Worm (Caenorhabditis elegans) whole organism, L1 larva: Measurements from ENCODE around the gene H35N09.1.
A peak's percentile ranks its signal among the peaks of the same experiment; 100 is the strongest.
"Not testable (repeated sequence)": the region's sequence is repeated elsewhere in the genome, so short reads cannot be mapped to it uniquely, and the experiment has no call there.

ENCODE experiments used
- C34B4.2 ChIP-seq: sonication (generic microtip); optimal IDR thresholded peaks from 2 replicates; lab custom pipeline; 2017; ENCODE audit warnings: mild to moderate bottlenecking, missing genetic modification characterization, missing compliant biosample characterization
- Y116A8C.19 ChIP-seq: sonication (generic microtip); optimal IDR thresholded peaks from 2 replicates; lab custom pipeline; 2016; ENCODE audit warnings: missing compliant biosample characterization, missing genetic modification characterization, borderline replicate concordance
- aha-1 ChIP-seq: fragments of 150-350 bp; optimal IDR thresholded peaks from 2 replicates; lab custom pipeline; 2014; ENCODE audit warnings: missing biosample characterization, missing genetic modification characterization
- ama-1 ChIP-seq: fragments of 150-350 bp; optimal IDR thresholded peaks from 2 replicates; lab custom pipeline; 2014
- blmp-1 ChIP-seq: fragments of 150-350 bp; optimal IDR thresholded peaks from 2 replicates; lab custom pipeline; 2014; ENCODE audit warnings: missing biosample characterization, missing genetic modification characterization
- ceh-82 ChIP-seq, 3 experiments: fragments of 150-350 bp in 1 of 3; sonication (generic microtip) in 2 of 3; optimal IDR thresholded peaks; 2 replicates each; lab custom pipeline; 2014 to 2017; ENCODE audit warnings: missing biosample characterization in 3 of 3, missing genetic modification characterization in 3 of 3
- dpl-1 ChIP-seq, 3 experiments: fragments of 150-350 bp in 2 of 3; sonication (generic microtip) in 1 of 3; optimal IDR thresholded peaks; 2 replicates each; lab custom pipeline; 2014 to 2017; ENCODE audit warnings: missing biosample characterization in 3 of 3, missing genetic modification characterization in 3 of 3, missing genetic modification reagents in 3 of 3
- dsc-1 ChIP-seq: sonication (generic microtip); optimal IDR thresholded peaks from 2 replicates; lab custom pipeline; 2016; ENCODE audit warnings: mild to moderate bottlenecking, missing genetic modification characterization, missing compliant biosample characterization
- efl-1 ChIP-seq, 4 experiments: fragments of 150-350 bp; optimal IDR thresholded peaks in 3 of 4; peaks in 1 of 4; 1 replicate in 1 of 4; 2 replicates in 3 of 4; lab custom pipeline; 2014; ENCODE audit warnings: missing biosample characterization in 2 of 4, missing genetic modification characterization in 2 of 4, missing genetic modification reagents in 2 of 4
- efl-3 ChIP-seq: fragments of 200-800 bp; sonication (Bioruptor generic); optimal IDR thresholded peaks from 2 replicates; lab custom pipeline; 2018; ENCODE audit warnings: mild to moderate bottlenecking, missing genetic modification characterization, missing compliant biosample characterization
- elt-2 ChIP-seq: sonication (generic microtip); optimal IDR thresholded peaks from 2 replicates; lab custom pipeline; 2016; ENCODE audit warnings: missing genetic modification characterization, mild to moderate bottlenecking, inconsistent platforms, missing compliant biosample characterization, missing genetic modification reagents
- elt-3 ChIP-seq, 6 experiments: fragments of 150-350 bp in 1 of 6; sonication (generic microtip); optimal IDR thresholded peaks; 2 replicates each; lab custom pipeline; 2017 to 2018; ENCODE audit warnings: missing biosample characterization in 6 of 6, missing genetic modification characterization in 6 of 6, inconsistent platforms in 1 of 6
- fkh-4 ChIP-seq: sonication (generic microtip); optimal IDR thresholded peaks from 2 replicates; lab custom pipeline; 2016; ENCODE audit warnings: missing compliant biosample characterization, missing genetic modification characterization, borderline replicate concordance
- fkh-8 ChIP-seq: sonication (generic microtip); optimal IDR thresholded peaks from 2 replicates; lab custom pipeline; 2016; ENCODE audit warnings: mild to moderate bottlenecking, missing genetic modification characterization, missing compliant biosample characterization
- hlh-4 ChIP-seq: sonication (generic microtip); optimal IDR thresholded peaks from 2 replicates; lab custom pipeline; 2016; ENCODE audit warnings: mild to moderate bottlenecking, missing genetic modification characterization, missing compliant biosample characterization
- hpl-2 ChIP-seq: fragments of 150-350 bp; optimal IDR thresholded peaks from 2 replicates; lab custom pipeline; 2014; ENCODE audit warnings: missing biosample characterization, missing genetic modification reagents, missing genetic modification characterization
- isw-1 ChIP-seq: fragments of 200-800 bp; sonication (Bioruptor generic); IDR thresholded peaks from 2 replicates; pipeline ENCODE4 v1.3.6; 2022; ENCODE audit warnings: missing genetic modification characterization, missing compliant biosample characterization
- lin-13 ChIP-seq: fragments of 150-350 bp; optimal IDR thresholded peaks from 2 replicates; lab custom pipeline; 2014; ENCODE audit warnings: missing biosample characterization, missing genetic modification reagents, missing genetic modification characterization
- lin-14 ChIP-seq: fragments of 200-800 bp; sonication (Bioruptor generic); optimal IDR thresholded peaks from 2 replicates; lab custom pipeline; 2018; ENCODE audit warnings: mild to moderate bottlenecking, missing genetic modification characterization, moderate library complexity, missing compliant biosample characterization
- lsy-2 ChIP-seq, 2 experiments: fragments of 150-350 bp; optimal IDR thresholded peaks; 2 replicates each; lab custom pipeline; 2014; ENCODE audit warnings: missing biosample characterization in 2 of 2, missing genetic modification characterization in 2 of 2
- mdl-1 ChIP-seq, 2 experiments: fragments of 150-350 bp; optimal IDR thresholded peaks; 2 replicates each; lab custom pipeline; 2014 to 2017; ENCODE audit warnings: missing biosample characterization in 2 of 2, missing genetic modification characterization in 2 of 2, inconsistent platforms in 1 of 2
- nhr-12 ChIP-seq: sonication (generic microtip); optimal IDR thresholded peaks from 2 replicates; lab custom pipeline; 2017; ENCODE audit warnings: missing biosample characterization, missing genetic modification characterization
- nhr-28 ChIP-seq: fragments of 150-350 bp; optimal IDR thresholded peaks from 2 replicates; lab custom pipeline; 2014; ENCODE audit warnings: missing biosample characterization, missing genetic modification characterization
- nhr-47 ChIP-seq: sonication (generic microtip); optimal IDR thresholded peaks from 2 replicates; lab custom pipeline; 2016; ENCODE audit warnings: mild to moderate bottlenecking, missing genetic modification characterization, moderate library complexity, missing compliant biosample characterization
- nhr-71 ChIP-seq: sonication (generic microtip); optimal IDR thresholded peaks from 2 replicates; lab custom pipeline; 2016; ENCODE audit warnings: mild to moderate bottlenecking, missing genetic modification characterization, moderate library complexity, missing compliant biosample characterization
- rnt-1 ChIP-seq: sonication (generic microtip); optimal IDR thresholded peaks from 2 replicates; lab custom pipeline; 2016; ENCODE audit warnings: mild to moderate bottlenecking, missing genetic modification characterization, moderate library complexity, missing compliant biosample characterization
- snu-23 ChIP-seq: sonication (generic microtip); optimal IDR thresholded peaks from 2 replicates; lab custom pipeline; 2016; ENCODE audit warnings: missing genetic modification characterization, missing compliant biosample characterization
- sox-4 ChIP-seq: sonication (generic microtip); optimal IDR thresholded peaks from 2 replicates; lab custom pipeline; 2016; ENCODE audit warnings: missing genetic modification characterization, missing compliant biosample characterization
- sup-37 ChIP-seq: fragments of 200-800 bp; sonication (Bioruptor generic); optimal IDR thresholded peaks from 2 replicates; lab custom pipeline; 2018; ENCODE audit warnings: mild to moderate bottlenecking, missing genetic modification characterization, missing compliant biosample characterization
- swsn-7 ChIP-seq: sonication (generic microtip); optimal IDR thresholded peaks from 2 replicates; lab custom pipeline; 2016; ENCODE audit warnings: missing genetic modification characterization, missing compliant biosample characterization
- unc-62 ChIP-seq: fragments of 150-350 bp; optimal IDR thresholded peaks from 2 replicates; lab custom pipeline; 2014; ENCODE audit warnings: missing biosample characterization, missing genetic modification reagents, missing genetic modification characterization
- unc-98 ChIP-seq: fragments of 200-800 bp; sonication (Bioruptor generic); IDR thresholded peaks from 2 replicates; pipeline ENCODE4 v1.3.6; 2022; ENCODE audit warnings: missing genetic modification characterization, missing compliant biosample characterization
- vab-15 ChIP-seq: sonication (generic microtip); optimal IDR thresholded peaks from 2 replicates; lab custom pipeline; 2017; ENCODE audit warnings: missing genotype, mild to moderate bottlenecking, missing genetic modification characterization, missing compliant biosample characterization

The H35N09.1 gene

DNA sequence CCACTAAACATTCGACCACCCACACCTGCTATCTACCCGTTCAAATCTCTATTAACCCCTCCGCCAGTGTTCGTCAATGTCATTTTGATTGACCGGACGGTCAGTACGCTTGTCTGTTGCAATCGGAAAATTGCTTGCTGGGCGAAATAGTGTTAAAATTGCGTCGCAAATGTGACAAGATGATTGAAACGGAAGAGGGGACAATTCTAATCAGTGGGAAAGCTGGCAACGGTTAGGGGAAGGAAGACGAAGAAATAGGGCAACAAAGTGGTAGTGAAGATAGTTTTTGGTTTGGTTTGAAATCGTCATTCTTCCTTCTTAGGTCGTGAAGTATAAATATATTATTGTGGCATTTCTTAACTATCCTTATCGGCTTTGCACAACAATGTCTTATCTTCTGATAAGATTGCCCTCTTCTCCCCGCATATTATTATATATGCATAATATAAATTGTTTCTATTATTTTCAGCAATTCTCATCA lies 36.7 kb upstream of the H35N09.1 start:
- TF ChIP-seq blmp-1 (tag; lab: Kevin White, UChicago) = peak; percentile 30
- no peak for TF ChIP-seq sup-37
- TF ChIP-seq unc-62 = no peak
- no peak for TF ChIP-seq aha-1 (tag; lab: Kevin White, UChicago)
- no peak for TF ChIP-seq unc-98
- TF ChIP-seq dpl-1 (GFP tag; optimal IDR thresholded peaks at IDR 0.05; lab: Kevin White, UChicago) = no peak
- TF ChIP-seq Y116A8C.19 (tag; lab: Kevin White, UChicago) = no peak
- peak; percentile 86 for TF ChIP-seq elt-2
- no peak for TF ChIP-seq hlh-4 (tag; lab: Kevin White, UChicago)
- TF ChIP-seq elt-3 (tag; optimal IDR thresholded peaks at IDR 0.05; lab: Kevin White, UChicago) = no peak
- no peak for TF ChIP-seq hpl-2
- TF ChIP-seq C34B4.2 (tag; lab: Kevin White, UChicago) = no peak
- no peak for TF ChIP-seq ama-1
- no peak for TF ChIP-seq efl-3 (GFP tag; lab: Kevin White, UChicago)
- TF ChIP-seq vab-15 (tag; lab: Kevin White, UChicago) = no peak
- TF ChIP-seq efl-1 (optimal IDR thresholded peaks at IDR 0.05; lab: Kevin White, UChicago) = no peak
- TF ChIP-seq efl-1 (GFP tag; optimal IDR thresholded peaks at IDR 0.05 in 1 of 2; lab: Kevin White, UChicago) = peak in 1 of 2 experiments; percentile 4
- no peak for TF ChIP-seq ceh-82 (tag; optimal IDR thresholded peaks at IDR 0.05; lab: Kevin White, UChicago)
- TF ChIP-seq lin-13 = no peak

- no peak for TF ChIP-seq nhr-28 (tag; lab: Kevin White, UChicago)
- TF ChIP-seq isw-1 = no peak
- peak; percentile 59 for TF ChIP-seq lin-14
- no peak for TF ChIP-seq efl-1 (optimal IDR thresholded peaks at IDR 0.05; lab: Kevin White, UChicago)
- TF ChIP-seq efl-1 (GFP tag; optimal IDR thresholded peaks at IDR 0.05 in 1 of 2; lab: Kevin White, UChicago) = peak in 1 of 2 experiments; percentile 88
- no peak for TF ChIP-seq fkh-4 (tag; lab: Kevin White, UChicago)
- TF ChIP-seq lsy-2 (tag; optimal IDR thresholded peaks at IDR 0.05; lab: Kevin White, UChicago) = no peak
- TF ChIP-seq dsc-1 (tag; lab: Kevin White, UChicago) = peak; percentile 5
- peak; percentile 19 for TF ChIP-seq nhr-71 (tag; lab: Kevin White, UChicago)
- TF ChIP-seq fkh-8 (tag; lab: Kevin White, UChicago) = no peak
- TF ChIP-seq rnt-1 (tag; lab: Kevin White, UChicago) = peak; percentile 43
- TF ChIP-seq snu-23 = peak; percentile 14
- peak; percentile 5 for TF ChIP-seq nhr-47
- TF ChIP-seq nhr-12 (tag; lab: Kevin White, UChicago) = no peak
- TF ChIP-seq blmp-1 (tag; lab: Kevin White, UChicago) = peak; percentile 10
These were observed 36.0 kb upstream of the H35N09.1 start for ce11 chrX:8569159-8569558.

DNA sequence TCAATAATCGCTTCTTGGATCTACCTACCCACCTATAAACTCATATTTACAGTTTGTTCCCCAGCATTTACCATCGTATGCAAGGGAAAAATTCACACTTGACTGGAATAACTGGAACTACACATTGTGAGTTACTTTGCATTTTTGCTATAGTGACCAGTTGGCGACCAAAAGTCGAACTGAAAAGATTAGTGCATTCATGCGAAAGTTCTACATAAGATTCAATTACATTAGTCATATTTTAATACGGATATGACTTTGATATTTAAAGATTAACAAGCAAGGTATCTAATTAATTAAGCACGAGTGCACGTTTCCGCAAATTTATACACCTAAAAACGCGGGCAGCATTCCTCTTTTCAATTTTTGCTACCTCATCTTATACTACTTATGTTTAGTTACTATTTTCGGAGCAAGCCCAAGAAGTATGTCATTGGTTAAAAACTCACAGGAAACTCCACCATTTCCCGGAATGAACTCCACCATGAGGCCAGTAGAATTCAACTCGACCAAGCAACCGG lies 34.1 kb upstream of the H35N09.1 start, which contains the start of gene jmjd-3.1:
Gene jmjd-3.1, plus strand, starts transcription at position 51 of the 521 bp plus-strand sequence.
- TF ChIP-seq sox-4 (tag; lab: Kevin White, UChicago) = peak; percentile 6
- peak; percentile 89 for TF ChIP-seq dsc-1 (tag; lab: Kevin White, UChicago)
- TF ChIP-seq nhr-47 = peak; percentile 38
- TF ChIP-seq mdl-1 (tag; optimal IDR thresholded peaks at IDR 0.05; lab: Kevin White, UChicago) = no peak
- TF ChIP-seq swsn-7 (tag; lab: Kevin White, UChicago) = no peak
- TF ChIP-seq fkh-4 (tag; lab: Kevin White, UChicago) = no peak
- peak; percentile 16 for TF ChIP-seq nhr-71 (tag; lab: Kevin White, UChicago)
- peak; percentile 7 for TF ChIP-seq fkh-8 (tag; lab: Kevin White, UChicago)
- TF ChIP-seq, all 84 proteins: peak for 5

DNA sequence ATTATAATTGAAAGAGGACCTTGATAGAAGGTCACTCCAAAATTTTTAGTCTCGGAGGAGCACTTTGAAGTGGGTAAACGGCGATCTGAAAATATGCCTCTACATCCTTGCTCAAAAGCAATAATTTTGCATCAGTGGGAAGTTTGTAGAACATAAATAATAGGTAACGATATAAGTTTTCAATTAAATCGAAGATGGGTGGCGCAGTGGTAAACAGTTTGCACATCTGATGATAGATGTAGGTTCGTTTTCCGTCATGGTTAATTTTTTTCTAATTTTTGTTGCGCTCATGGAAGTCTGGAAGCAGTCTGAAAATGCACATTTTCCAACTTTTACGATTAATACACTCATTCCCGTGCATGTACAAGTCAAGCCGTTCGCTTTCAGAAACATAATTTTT lies 27.3 kb upstream of the H35N09.1 start:
- not testable (repeated sequence) for TF ChIP-seq efl-1 (optimal IDR thresholded peaks at IDR 0.05; lab: Kevin White, UChicago)
- peak in 1 of 2 experiments; percentile 5 for TF ChIP-seq efl-1 (GFP tag; optimal IDR thresholded peaks at IDR 0.05 in 1 of 2; lab: Kevin White, UChicago)
